Worm (Caenorhabditis elegans) whole organism, L4/young adult: Measurements from ENCODE around the gene W04H10.6.

Experiments
- dao-5 ChIP-seq: sonication (generic microtip); optimal IDR thresholded peaks from 2 replicates; lab custom pipeline; 2016; ENCODE audit warnings: missing genotype, missing genetic modification characterization, moderate library complexity, missing compliant biosample characterization
- him-1 ChIP-seq: sonication (generic microtip); optimal IDR thresholded peaks from 2 replicates; lab custom pipeline; 2016; ENCODE audit warnings: missing genotype, missing genetic modification reagents, missing genetic modification characterization, missing compliant biosample characterization

ce11 chrII:568776-569175 lies 39.5 kb downstream of the W04H10.6 start, which contains the start of gene W08F4.5:
- TF ChIP-seq dao-5 = no peak
- no peak for TF ChIP-seq him-1 (tag; lab: Kevin White, UChicago)
